Worm (Caenorhabditis elegans): ENCODE data around the gene nas-32.

nas-32 gene

ce11 chrV:910588-910987, 11.6 kb upstream of the nas-32 start (continued):
- TF ChIP-seq mel-28 (tag; optimal IDR thresholded peaks at IDR 0.05; ENCODE audit: borderline replicate concordance) (no peak), lin-54 (GFP tag; optimal IDR thresholded peaks at IDR 0.05) (peak; percentile 5), unc-130 (GFP tag; optimal IDR thresholded peaks at IDR 0.05) (no peak), die-1 (tag; optimal IDR thresholded peaks at IDR 0.05) (no peak), bed-1 (GFP tag; IDR thresholded peaks at IDR 0.05) (no peak), sptf-2 (GFP tag; optimal IDR thresholded peaks at IDR 0.05) (no peak), C17E4.6 (GFP tag; IDR thresholded peaks at IDR 0.05) (no peak), hmg-1.2 (GFP tag; IDR thresholded peaks at IDR 0.05) (peak; percentile 29; the same call in 1 of the 2 replicates), nhr-27 (tag; optimal IDR thresholded peaks at IDR 0.05) (no peak), hlh-12 (tag; optimal IDR thresholded peaks at IDR 0.05) (no peak), ceh-58 (GFP tag; IDR thresholded peaks at IDR 0.05) (no peak), mes-4 (tag; optimal IDR thresholded peaks at IDR 0.05) (no peak), egl-44 (GFP tag; IDR thresholded peaks at IDR 0.05) (no peak), F55B11.4 (tag; optimal IDR thresholded peaks at IDR 0.05; ENCODE audit: borderline replicate concordance, insufficient read depth) (no peak), hmg-20 (GFP tag; IDR thresholded peaks at IDR 0.05) (no peak), lag-1 (GFP tag; IDR thresholded peaks at IDR 0.05) (no peak), B0261.1 (tag; optimal IDR thresholded peaks at IDR 0.05) (no peak), bed-2 (GFP tag; IDR thresholded peaks at IDR 0.05) (no peak), akir-1 (GFP tag; optimal IDR thresholded peaks at IDR 0.05) (no peak), F52B5.7 (tag; optimal IDR thresholded peaks at IDR 0.05) (no peak), Y79H2A.3 (GFP tag; conservative IDR thresholded peaks at IDR 0.05) (no peak), repo-1 (tag; optimal IDR thresholded peaks at IDR 0.05) (no peak), snpc-1.3 (tag; optimal IDR thresholded peaks at IDR 0.05; ENCODE audit: insufficient read depth) (no peak), egrh-3 (GFP tag; IDR thresholded peaks at IDR 0.05) (no peak), cebp-2 (GFP tag; IDR thresholded peaks at IDR 0.05) (no peak)

DNA sequence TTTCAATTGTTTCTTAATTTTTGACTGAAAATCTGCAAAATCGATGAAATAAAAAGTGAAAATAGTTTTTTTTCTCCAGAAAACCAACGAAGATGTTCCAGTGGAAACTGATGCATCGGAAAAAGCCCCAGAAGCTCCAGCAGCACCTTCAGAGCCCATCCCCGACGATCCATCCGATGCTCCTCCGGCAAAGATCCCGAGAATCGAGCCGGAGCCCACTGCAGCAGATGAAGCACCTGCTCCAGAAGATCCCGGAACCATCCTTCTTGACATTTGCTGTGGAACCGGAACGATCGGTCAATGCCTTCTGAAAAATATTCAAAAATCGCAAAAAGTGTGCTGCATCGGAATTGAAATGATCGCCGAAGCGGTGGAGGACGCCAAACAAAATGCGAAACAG, 9.7 kb upstream of the nas-32 start:
- peak; percentile 60; the same call in 1 of the 2 replicates for TF ChIP-seq egrh-3 (GFP tag; IDR thresholded peaks at IDR 0.05)
- peak; percentile 76 for TF ChIP-seq zfh-2 (GFP tag; conservative IDR thresholded peaks at IDR 0.05)
- TF ChIP-seq sea-2 (GFP tag; IDR thresholded peaks at IDR 0.05): no peak
- 0 out of 2 replicates have a peak, but pooled peaks have one; percentile 10 for TF ChIP-seq mcd-1 (GFP tag; IDR thresholded peaks at IDR 0.05)

DNA sequence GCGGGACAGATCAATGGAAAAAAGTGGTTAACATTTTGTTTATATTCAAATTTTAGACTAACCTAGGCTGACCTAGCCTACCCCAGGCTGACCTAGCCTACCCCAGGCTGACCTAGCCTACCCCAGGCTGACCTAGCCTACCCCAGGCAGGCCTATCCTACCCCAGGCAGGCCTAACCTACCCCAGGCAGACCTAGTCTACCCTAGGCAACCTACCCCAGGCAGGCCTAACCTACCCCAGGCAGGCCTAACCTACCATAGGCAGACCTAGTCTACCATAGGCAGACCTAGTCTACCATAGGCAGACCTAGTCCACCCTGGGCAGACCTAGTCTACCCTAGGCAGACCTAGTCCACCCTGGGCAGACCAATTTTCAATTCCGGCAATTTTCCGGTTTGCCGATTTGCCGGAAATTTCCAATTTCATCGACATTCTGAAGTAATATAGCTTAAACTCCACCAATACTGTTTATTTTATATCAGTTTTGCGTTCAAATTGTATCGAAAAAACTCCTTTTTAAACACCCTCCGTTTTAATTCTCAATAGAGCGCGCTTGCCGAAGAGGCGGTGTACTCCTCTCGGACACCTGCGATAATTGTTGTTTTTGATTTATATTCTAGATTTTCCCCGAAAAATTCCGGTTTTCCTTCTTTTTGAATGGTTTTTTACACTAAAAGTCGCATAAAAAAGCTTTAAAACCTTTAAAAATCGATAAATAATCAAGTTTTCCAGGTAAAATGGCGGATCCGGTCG, 5.4 kb upstream of the nas-32 start, which contains the start of gene trm-2A:
TSS of gene trm-2A (plus strand) at position 732 of the 752 bp plus-strand sequence.
- TF ChIP-seq F33H1.4 (GFP tag; IDR thresholded peaks at IDR 0.05) (0 out of 2 replicates have a peak, but pooled peaks have one; percentile 14), T26A5.8 (tag; optimal IDR thresholded peaks at IDR 0.05) (no peak), tbp1 (GFP tag; optimal IDR thresholded peaks at IDR 0.05) (peak; percentile 27), efl-1 (GFP tag; optimal IDR thresholded peaks at IDR 0.05) (peak; percentile 76), sdz-38 (tag; optimal IDR thresholded peaks at IDR 0.05) (no peak), tbx-9 (tag; optimal IDR thresholded peaks at IDR 0.05; ENCODE audit: borderline replicate concordance) (no peak), tlf-1 (GFP tag; optimal IDR thresholded peaks at IDR 0.05) (no peak), cebp-2 (GFP tag; IDR thresholded peaks at IDR 0.05) (no peak), hsf-1 (GFP tag; IDR thresholded peaks at IDR 0.05) (no peak), egl-44 (GFP tag; IDR thresholded peaks at IDR 0.05) (no peak), ceh-100 (GFP tag; IDR thresholded peaks at IDR 0.05) (0 out of 2 replicates have a peak, but pooled peaks have one; percentile 22), zim-3 (tag; optimal IDR thresholded peaks at IDR 0.05) (no peak), somi-1 (GFP tag; optimal IDR thresholded peaks at IDR 0.05) (no peak), mcd-1 (GFP tag; IDR thresholded peaks at IDR 0.05) (peak; percentile 97), lsl-1 (GFP tag; optimal IDR thresholded peaks at IDR 0.05) (peak; percentile 18), lin-40 (tag; optimal IDR thresholded peaks at IDR 0.05) (peak; percentile 45), pha-4 (tag; optimal IDR thresholded peaks at IDR 0.05) (no peak), fkh-3 (tag; optimal IDR thresholded peaks at IDR 0.05) (no peak), ceh-91 (GFP tag; IDR thresholded peaks at IDR 0.05) (no peak), ceh-79 (tag; optimal IDR thresholded peaks at IDR 0.05) (no peak), F52B5.7 (tag; optimal IDR thresholded peaks at IDR 0.05) (no peak), lin-54 (GFP tag; optimal IDR thresholded peaks at IDR 0.05) (peak; percentile 94), ztf-25 (GFP tag; IDR thresholded peaks at IDR 0.05) (no peak)

All from whole organism, young adult.